Fruit fly (Drosophila melanogaster) whole organism, prepupa: ENCODE measurements around the gene Dph1.

Source experiments
- CG10631 ChIP-seq: fragments of 200-800 bp; sonication (Bioruptor generic); optimal IDR thresholded peaks from 2 replicates; lab custom pipeline; 2016; ENCODE audit warnings: missing biosample characterization, missing genetic modification characterization
- CG11294 ChIP-seq: fragments of 200-800 bp; sonication (Bioruptor generic); IDR thresholded peaks from 2 replicates; pipeline ENCODE4 v1.3.6; 2022; ENCODE audit warnings: missing biosample characterization, missing genetic modification characterization
- CG11762 ChIP-seq: fragments of 200-800 bp; sonication (Bioruptor generic); optimal IDR thresholded peaks from 3 replicates; lab custom pipeline; 2016; ENCODE audit warnings: missing biosample characterization, missing genetic modification characterization; ENCODE audit not compliant: insufficient read depth
- CG15336 ChIP-seq: fragments of 200-800 bp; sonication (Bioruptor generic); IDR thresholded peaks from 2 replicates; pipeline ENCODE4 v1.3.6; 2022; ENCODE audit warnings: missing biosample characterization, missing genetic modification characterization
- CG3032 ChIP-seq: fragments of 200-800 bp; optimal IDR thresholded peaks from 2 replicates; lab custom pipeline; 2019; ENCODE audit warnings: missing biosample characterization, mild to moderate bottlenecking, missing genetic modification characterization, moderate library complexity
- CG31627 ChIP-seq: fragments of 200-800 bp; sonication (Bioruptor generic); optimal IDR thresholded peaks from 3 replicates; lab custom pipeline; 2016; ENCODE audit warnings: missing biosample characterization, missing genetic modification characterization
- CG32006 ChIP-seq: fragments of 200-800 bp; sonication (Bioruptor generic); optimal IDR thresholded peaks from 3 replicates; lab custom pipeline; 2017; ENCODE audit warnings: missing biosample characterization, mild to moderate bottlenecking, missing genetic modification characterization
- CG34406 ChIP-seq: fragments of 200-800 bp; sonication (Bioruptor generic); optimal IDR thresholded peaks from 3 replicates; lab custom pipeline; 2016; ENCODE audit warnings: missing biosample characterization, missing genetic modification characterization
- CG3919 ChIP-seq: fragments of 200-800 bp; sonication (Bioruptor generic); optimal IDR thresholded peaks from 3 replicates; lab custom pipeline; 2016; ENCODE audit warnings: missing biosample characterization, missing genetic modification characterization
- CG6163 ChIP-seq: fragments of 200-800 bp; sonication (Bioruptor generic); IDR thresholded peaks from 3 replicates; pipeline ENCODE4 v1.3.6; 2022; ENCODE audit warnings: missing biosample characterization, missing genetic modification characterization
- CG6276 ChIP-seq: fragments of 200-800 bp; sonication (Bioruptor generic); optimal IDR thresholded peaks from 2 replicates; lab custom pipeline; 2017; ENCODE audit warnings: missing biosample characterization, mild to moderate bottlenecking, missing genetic modification characterization
- CG6808 ChIP-seq: fragments of 200-800 bp; sonication (Bioruptor generic); optimal IDR thresholded peaks from 3 replicates; lab custom pipeline; 2017; ENCODE audit warnings: missing biosample characterization, missing genetic modification characterization, mild to moderate bottlenecking, moderate library complexity, missing genetic modification reagents
- CG6854 ChIP-seq: fragments of 200-800 bp; sonication (Bioruptor generic); optimal IDR thresholded peaks from 2 replicates; lab custom pipeline; 2017; ENCODE audit warnings: missing biosample characterization, mild to moderate bottlenecking, missing genetic modification characterization
- CG7368 ChIP-seq: fragments of 200-800 bp; sonication (Bioruptor generic); optimal IDR thresholded peaks from 3 replicates; lab custom pipeline; 2016; ENCODE audit warnings: missing biosample characterization, missing genetic modification characterization
- CG8119 ChIP-seq: fragments of 200-800 bp; sonication (Bioruptor generic); IDR thresholded peaks from 3 replicates; pipeline ENCODE4 v1.3.6; 2022; ENCODE audit warnings: missing biosample characterization, missing genetic modification characterization
- CG8319 ChIP-seq: fragments of 200-800 bp; sonication (Bioruptor generic); optimal IDR thresholded peaks from 3 replicates; lab custom pipeline; 2016; ENCODE audit warnings: missing biosample characterization, missing genetic modification characterization
- CG8632 ChIP-seq: fragments of 200-800 bp; sonication (Bioruptor generic); optimal IDR thresholded peaks from 3 replicates; lab custom pipeline; 2016; ENCODE audit warnings: missing biosample characterization, missing genetic modification characterization
- Eip75B ChIP-seq: fragments of 200-800 bp; sonication (Bioruptor generic); optimal IDR thresholded peaks from 3 replicates; lab custom pipeline; 2016; ENCODE audit warnings: missing biosample characterization, missing genetic modification characterization
- Eip78C ChIP-seq: fragments of 200-800 bp; sonication (Bioruptor generic); peaks from one replicate; lab custom pipeline; 2016; ENCODE audit warnings: missing biosample characterization, missing genetic modification characterization
- Ets21C ChIP-seq: fragments of 200-800 bp; sonication (Bioruptor generic); optimal IDR thresholded peaks from 3 replicates; lab custom pipeline; 2016; ENCODE audit warnings: missing biosample characterization, missing genetic modification characterization
- Ets96B ChIP-seq: fragments of 200-800 bp; optimal IDR thresholded peaks from 2 replicates; lab custom pipeline; 2019; ENCODE audit warnings: missing biosample characterization, mild to moderate bottlenecking, missing genetic modification characterization, moderate library complexity
- Hr38 ChIP-seq: sonication (Bioruptor generic); optimal IDR thresholded peaks from 2 replicates; lab custom pipeline; 2016; ENCODE audit warnings: missing biosample characterization, missing genetic modification characterization
- Hr39 ChIP-seq: fragments of 200-800 bp; sonication (Bioruptor generic); optimal IDR thresholded peaks from 2 replicates; lab custom pipeline; 2016; ENCODE audit warnings: missing biosample characterization, missing genetic modification characterization
- Met ChIP-seq: fragments of 200-800 bp; sonication (Bioruptor generic); optimal IDR thresholded peaks from 3 replicates; lab custom pipeline; 2016; ENCODE audit warnings: missing biosample characterization, missing genetic modification characterization
- OdsH ChIP-seq: fragments of 200-800 bp; sonication (Bioruptor generic); optimal IDR thresholded peaks from 3 replicates; lab custom pipeline; 2016; ENCODE audit warnings: missing biosample characterization, missing genetic modification characterization
- Smox ChIP-seq: fragments of 200-800 bp; sonication (Bioruptor generic); optimal IDR thresholded peaks from 3 replicates; lab custom pipeline; 2016; ENCODE audit warnings: missing biosample characterization, missing genetic modification characterization
- Sox14 ChIP-seq: fragments of 200-800 bp; sonication (Bioruptor generic); optimal IDR thresholded peaks from 3 replicates; lab custom pipeline; 2016; ENCODE audit warnings: missing biosample characterization, missing genetic modification characterization
- achi ChIP-seq: fragments of 200-800 bp; sonication (Bioruptor generic); optimal IDR thresholded peaks from 3 replicates; lab custom pipeline; 2016; ENCODE audit warnings: missing biosample characterization, missing genetic modification characterization
- acj6 ChIP-seq: fragments of 200-800 bp; sonication (Bioruptor generic); optimal IDR thresholded peaks from 3 replicates; lab custom pipeline; 2016; ENCODE audit warnings: missing biosample characterization, missing genetic modification characterization
- dsx ChIP-seq: fragments of 200-800 bp; optimal IDR thresholded peaks from 3 replicates; lab custom pipeline; 2019; ENCODE audit warnings: missing biosample characterization, mild to moderate bottlenecking, missing genetic modification characterization, moderate library complexity; ENCODE audit not compliant: poor library complexity, severe bottlenecking
- eg ChIP-seq: fragments of 200-800 bp; sonication (Bioruptor generic); IDR thresholded peaks from 3 replicates; pipeline ENCODE4 v1.3.6; 2022; ENCODE audit warnings: missing biosample characterization, missing genetic modification characterization
- esn ChIP-seq: fragments of 200-800 bp; sonication (Bioruptor generic); optimal IDR thresholded peaks from 2 replicates; lab custom pipeline; 2016; ENCODE audit warnings: missing biosample characterization, mild to moderate bottlenecking, missing genetic modification characterization, moderate library complexity
- fd59A ChIP-seq: fragments of 200-800 bp; sonication (Bioruptor generic); optimal IDR thresholded peaks from 2 replicates; lab custom pipeline; 2017; ENCODE audit warnings: missing biosample characterization, mild to moderate bottlenecking, missing genetic modification characterization, missing genetic modification reagents
- fd85E ChIP-seq: fragments of 200-800 bp; sonication (Bioruptor generic); optimal IDR thresholded peaks from 3 replicates; lab custom pipeline; 2016; ENCODE audit warnings: missing biosample characterization, missing genetic modification characterization
- fkh ChIP-seq: fragments of 200-800 bp; sonication (Bioruptor generic); optimal IDR thresholded peaks from 3 replicates; lab custom pipeline; 2017; ENCODE audit warnings: missing biosample characterization, mild to moderate bottlenecking, missing genetic modification characterization, moderate library complexity
- lz ChIP-seq: fragments of 200-800 bp; sonication (Bioruptor generic); optimal IDR thresholded peaks from 3 replicates; lab custom pipeline; 2016; ENCODE audit warnings: missing biosample characterization, missing genetic modification characterization
- pdm3 ChIP-seq: fragments of 200-800 bp; sonication (Bioruptor generic); optimal IDR thresholded peaks from 3 replicates; lab custom pipeline; 2016; ENCODE audit warnings: missing biosample characterization, missing genetic modification characterization
- spab ChIP-seq: fragments of 200-800 bp; sonication (Bioruptor generic); optimal IDR thresholded peaks from 2 replicates; lab custom pipeline; 2017; ENCODE audit warnings: missing biosample characterization, mild to moderate bottlenecking, missing genetic modification characterization, missing genetic modification reagents
- ss ChIP-seq, 2 experiments: fragments of 200-800 bp; sonication (Bioruptor generic); optimal IDR thresholded peaks; 2 replicates in 1 of 2; 3 replicates in 1 of 2; lab custom pipeline; 2017 to 2018; ENCODE audit warnings: mild to moderate bottlenecking in 2 of 2, missing biosample characterization in 2 of 2, missing genetic modification characterization in 2 of 2, moderate library complexity in 1 of 2
- vri ChIP-seq: fragments of 200-800 bp; sonication (Bioruptor generic); optimal IDR thresholded peaks from 3 replicates; lab custom pipeline; 2016; ENCODE audit warnings: missing biosample characterization, mild to moderate bottlenecking, missing genetic modification characterization

Dph1 gene

dm6 chr3L:11691203-11691797 lies 5.5 kb downstream of the Dph1 start, which contains the start of the genes Pldn and CG14135 (continued):
- TF ChIP-seq Hr39 (GFP tag; lab: Kevin White, UChicago) (no peak), achi (no peak), CG6808 (GFP tag; lab: Kevin White, UChicago) (no peak)

dm6 chr3L:11689832-11690602 lies 6.7 kb downstream of the Dph1 start:
- TF ChIP-seq CG7368 (GFP tag; lab: Kevin White, UChicago) (no peak), spab (GFP tag; lab: Kevin White, UChicago) (no peak), CG6854 (GFP tag; lab: Kevin White, UChicago) (no peak), fkh (GFP tag; lab: Kevin White, UChicago) (peak; percentile 22), Met (GFP tag; lab: Kevin White, UChicago) (no peak), fd59A (GFP tag; lab: Kevin White, UChicago) (no peak), pdm3 (GFP tag; lab: Kevin White, UChicago) (no peak), CG3919 (GFP tag; lab: Kevin White, UChicago) (no peak), CG6276 (no peak)

- TF ChIP-seq fkh (GFP tag; lab: Kevin White, UChicago) (peak; percentile 80), CG11294 (GFP tag; lab: Robert Waterston, UW) (no peak)
- TF ChIP-seq, all 60 proteins: peak for 1
Observed at dm6 chr3L:11685876-11686275, 10.9 kb downstream of the Dph1 start.

- TF ChIP-seq Eip78C (GFP tag; lab: Kevin White, UChicago) (no peak), Eip75B (GFP tag; lab: Kevin White, UChicago) (no peak), vri (GFP tag; lab: Kevin White, UChicago) (peak; percentile 22)
- TF ChIP-seq, all 60 proteins: peak for 1
Observed at dm6 chr3L:11684522-11684851, 12.3 kb downstream of the Dph1 start.

- peak; percentile 71 for TF ChIP-seq OdsH (GFP tag; lab: Kevin White, UChicago)
- TF ChIP-seq Ets21C, result peak; percentile 43
- peak; percentile 74 for TF ChIP-seq lz (GFP tag; lab: Kevin White, UChicago)
- TF ChIP-seq Sox14 (GFP tag; lab: Kevin White, UChicago), result peak; percentile 74
- peak; percentile 63; the same call in 1 of the 2 replicates for TF ChIP-seq CG15336 (GFP tag; lab: Robert Waterston, UW)
- peak; percentile 84 for TF ChIP-seq esn (GFP tag; lab: Kevin White, UChicago)
- no peak for TF ChIP-seq CG3919 (GFP tag; lab: Kevin White, UChicago)
- TF ChIP-seq CG8119 (GFP tag; lab: Robert Waterston, UW), result peak; percentile 70; the same call in 2 of the 3 replicates
- peak; percentile 57 for TF ChIP-seq CG10631
- peak; percentile 68 for TF ChIP-seq acj6
- TF ChIP-seq fd85E (GFP tag; lab: Kevin White, UChicago), result no peak
- no peak for TF ChIP-seq CG34406 (GFP tag; lab: Kevin White, UChicago)
- no peak for TF ChIP-seq Smox (GFP tag; lab: Kevin White, UChicago)
- TF ChIP-seq CG32006 (GFP tag; lab: Kevin White, UChicago), result no peak
- peak; percentile 76 for TF ChIP-seq vri (GFP tag; lab: Kevin White, UChicago)
- no peak for TF ChIP-seq dsx (GFP tag; lab: Kevin White, UChicago)
- TF ChIP-seq Eip78C (GFP tag; lab: Kevin White, UChicago), result peak; percentile 90
- TF ChIP-seq CG11762, result no peak
- TF ChIP-seq eg, result no peak; the same call in 1 of the 3 replicates
- TF ChIP-seq Ets96B (tag; lab: Kevin White, UChicago), result peak; percentile 33
- TF ChIP-seq CG8632 (GFP tag; lab: Kevin White, UChicago), result peak; percentile 53
- TF ChIP-seq CG6163 (GFP tag; lab: Robert Waterston, UW), result peak; percentile 82
- TF ChIP-seq CG3032, result peak; percentile 57
- TF ChIP-seq CG11294 (GFP tag; lab: Robert Waterston, UW), result no peak
- peak; percentile 20 to 56 for TF ChIP-seq ss (GFP tag; optimal IDR thresholded peaks at IDR 0.05; lab: Kevin White, UChicago)
- peak; percentile 63 for TF ChIP-seq CG31627 (GFP tag; lab: Kevin White, UChicago)
- TF ChIP-seq CG8319, result no peak
- no peak for TF ChIP-seq Hr38 (GFP tag; lab: Kevin White, UChicago)
Observed at dm6 chr3L:11683819-11684521, 12.8 kb downstream of the Dph1 start, which contains the start of gene Sugb. TSS of gene Sugb (plus strand) at chr3L:11683980.
